Fruit fly (Drosophila melanogaster) whole organism, embryonic: ENCODE measurements around the gene CG10477.

Experiments used
- CG10431 ChIP-seq: fragments of 200-800 bp; sonication (Bioruptor generic); optimal IDR thresholded peaks from 3 replicates; lab custom pipeline; 2018; ENCODE audit warnings: missing biosample characterization, mild to moderate bottlenecking, missing genetic modification characterization
- CG10462 ChIP-seq: fragments of 200-800 bp; sonication (Bioruptor generic); optimal IDR thresholded peaks from 2 replicates; lab custom pipeline; 2016; ENCODE audit warnings: missing biosample characterization, missing genetic modification characterization
- CG11247 ChIP-seq: fragments of 200-800 bp; sonication (Bioruptor generic); IDR thresholded peaks from 2 replicates; pipeline ENCODE4 v1.3.6; 2022; ENCODE audit warnings: missing biosample characterization, missing genetic modification characterization
- CG11398 ChIP-seq: fragments of 200-800 bp; sonication (Bioruptor generic); optimal IDR thresholded peaks from 2 replicates; lab custom pipeline; 2016; ENCODE audit warnings: missing biosample characterization, missing genetic modification characterization
- CG12391 ChIP-seq: fragments of 200-800 bp; sonication (Bioruptor generic); optimal IDR thresholded peaks from 3 replicates; lab custom pipeline; 2018; ENCODE audit warnings: missing biosample characterization, mild to moderate bottlenecking, missing genetic modification characterization, moderate library complexity
- CG17361 ChIP-seq: fragments of 200-800 bp; sonication (Bioruptor generic); IDR thresholded peaks from 3 replicates; pipeline ENCODE4 v1.3.6; 2022; ENCODE audit warnings: missing biosample characterization, missing genetic modification characterization
- CG18764 ChIP-seq: fragments of 200-800 bp; sonication (Bioruptor generic); optimal IDR thresholded peaks from 3 replicates; lab custom pipeline; 2016; ENCODE audit warnings: missing biosample characterization, missing genetic modification characterization
- CG2129 ChIP-seq: fragments of 200-800 bp; sonication (Bioruptor generic); IDR thresholded peaks from 2 replicates; pipeline ENCODE4 v1.3.6; 2022; ENCODE audit warnings: missing biosample characterization, missing genetic modification characterization; ENCODE audit not compliant: partially characterized antibody
- CG2678 ChIP-seq: fragments of 200-800 bp; sonication (Bioruptor generic); optimal IDR thresholded peaks from 3 replicates; lab custom pipeline; 2019; ENCODE audit warnings: missing biosample characterization, mild to moderate bottlenecking, missing genetic modification characterization, moderate library complexity
- CG3995 ChIP-seq: fragments of 200-800 bp; sonication (Bioruptor generic); optimal IDR thresholded peaks from 3 replicates; lab custom pipeline; 2016; ENCODE audit warnings: missing biosample characterization, missing genetic modification characterization
- CG42726 ChIP-seq: fragments of 200-800 bp; sonication (Bioruptor generic); IDR thresholded peaks from 2 replicates; pipeline ENCODE4 v1.3.6; 2022; ENCODE audit warnings: missing biosample characterization, missing genetic modification characterization; ENCODE audit not compliant: partially characterized antibody
- CG43689 ChIP-seq: fragments of 200-800 bp; sonication (Bioruptor generic); IDR thresholded peaks from 2 replicates; pipeline ENCODE4 v1.3.6; 2022; ENCODE audit warnings: missing biosample characterization, missing genetic modification characterization
- CG4820 ChIP-seq: fragments of 200-800 bp; sonication (Bioruptor generic); optimal IDR thresholded peaks from 3 replicates; lab custom pipeline; 2016; ENCODE audit warnings: missing biosample characterization, missing genetic modification characterization
- CG6791 ChIP-seq: fragments of 200-800 bp; sonication (Bioruptor generic); IDR thresholded peaks from 3 replicates; pipeline ENCODE4 v1.3.6; 2022; ENCODE audit warnings: missing biosample characterization, missing genetic modification characterization; ENCODE audit not compliant: partially characterized antibody
- CG7963 ChIP-seq: fragments of 200-800 bp; sonication (Bioruptor generic); IDR thresholded peaks from 3 replicates; pipeline ENCODE4 v1.3.6; 2022; ENCODE audit warnings: missing biosample characterization, missing genetic modification characterization; ENCODE audit not compliant: partially characterized antibody
- CG9609 ChIP-seq: fragments of 200-800 bp; sonication (Bioruptor generic); optimal IDR thresholded peaks from 3 replicates; lab custom pipeline; 2016; ENCODE audit warnings: missing biosample characterization, missing genetic modification characterization
- CG9797 ChIP-seq: fragments of 200-800 bp; sonication (Bioruptor generic); optimal IDR thresholded peaks from 3 replicates; lab custom pipeline; 2018; ENCODE audit warnings: missing biosample characterization, mild to moderate bottlenecking, missing genetic modification characterization
- CG9932 ChIP-seq: fragments of 200-800 bp; sonication (Bioruptor generic); IDR thresholded peaks from 2 replicates; pipeline ENCODE4 v1.3.6; 2022; ENCODE audit warnings: missing biosample characterization, missing genetic modification characterization
- Camta ChIP-seq: fragments of 200-800 bp; sonication (Bioruptor generic); optimal IDR thresholded peaks from 2 replicates; lab custom pipeline; 2016; ENCODE audit warnings: missing biosample characterization, missing genetic modification characterization
- Chrac-16 ChIP-seq: fragments of 200-800 bp; sonication (Bioruptor generic); optimal IDR thresholded peaks from 3 replicates; lab custom pipeline; 2016; ENCODE audit warnings: missing biosample characterization, missing genetic modification characterization
- CoRest ChIP-seq: fragments of 200-800 bp; sonication (Bioruptor generic); optimal IDR thresholded peaks from 3 replicates; lab custom pipeline; 2018; ENCODE audit warnings: missing biosample characterization, mild to moderate bottlenecking, missing genetic modification characterization, moderate library complexity
- D19B ChIP-seq: fragments of 200-800 bp; sonication (Bioruptor generic); optimal IDR thresholded peaks from 2 replicates; lab custom pipeline; 2017; ENCODE audit warnings: missing biosample characterization, mild to moderate bottlenecking, missing genetic modification characterization
- Dad ChIP-seq: fragments of 200-800 bp; sonication (Bioruptor generic); optimal IDR thresholded peaks from 3 replicates; lab custom pipeline; 2016; ENCODE audit warnings: missing biosample characterization, missing genetic modification characterization
- Dfd ChIP-seq, 2 experiments: fragments of >200 bp; optimal IDR thresholded peaks; 2 replicates each; lab custom pipeline; 2017; ENCODE audit warnings: missing biosample characterization in 2 of 2, missing genetic modification characterization in 2 of 2
- Ets65A ChIP-seq: fragments of 200-800 bp; sonication (Bioruptor generic); peaks from one replicate; lab custom pipeline; 2016; ENCODE audit warnings: missing biosample characterization, missing genetic modification characterization
- H2.0 ChIP-seq: fragments of 200-800 bp; sonication (Bioruptor generic); IDR thresholded peaks from 2 replicates; pipeline ENCODE4 v1.3.6; 2022; ENCODE audit warnings: missing biosample characterization, missing genetic modification characterization
- Poxn ChIP-seq: fragments of 200-800 bp; sonication (Bioruptor generic); IDR thresholded peaks from 2 replicates; pipeline ENCODE4 v1.3.6; 2022; ENCODE audit warnings: missing biosample characterization, missing genetic modification characterization
- Side ChIP-seq: fragments of 200-800 bp; sonication (Bioruptor generic); optimal IDR thresholded peaks from 2 replicates; lab custom pipeline; 2016; ENCODE audit warnings: missing biosample characterization, missing genetic modification characterization
- Sox102F ChIP-seq: fragments of 200-800 bp; sonication (Bioruptor generic); optimal IDR thresholded peaks from 2 replicates; lab custom pipeline; 2018; ENCODE audit warnings: missing biosample characterization, mild to moderate bottlenecking, missing genetic modification characterization, moderate library complexity
- Ssrp ChIP-seq: fragments of 200-800 bp; sonication (Bioruptor generic); optimal IDR thresholded peaks from 2 replicates; lab custom pipeline; 2018; ENCODE audit warnings: missing biosample characterization, mild to moderate bottlenecking, missing genetic modification characterization, moderate library complexity
- Tbp ChIP-seq: fragments of >200 bp; optimal IDR thresholded peaks from 2 replicates; lab custom pipeline; 2018; ENCODE audit warnings: missing biosample characterization, missing genetic modification characterization
- aop ChIP-seq: fragments of 200-800 bp; sonication (Bioruptor generic); IDR thresholded peaks from 2 replicates; pipeline ENCODE4 v1.3.6; 2022; ENCODE audit warnings: missing biosample characterization, missing genetic modification characterization
- ash1 ChIP-seq: fragments of 200-800 bp; sonication (Bioruptor generic); optimal IDR thresholded peaks from 2 replicates; lab custom pipeline; 2018; ENCODE audit warnings: missing biosample characterization, mild to moderate bottlenecking, missing genetic modification characterization
- ato ChIP-seq: fragments of 200-800 bp; sonication (Bioruptor generic); IDR thresholded peaks from 2 replicates; pipeline ENCODE4 v1.3.6; 2022; ENCODE audit warnings: missing biosample characterization, missing genetic modification characterization; ENCODE audit not compliant: partially characterized antibody
- bab2 ChIP-seq: fragments of 200-800 bp; sonication (Bioruptor generic); optimal IDR thresholded peaks from 2 replicates; lab custom pipeline; 2016; ENCODE audit warnings: missing biosample characterization, missing genetic modification characterization
- bowl ChIP-seq: fragments of 200-800 bp; sonication (Bioruptor generic); IDR thresholded peaks from 2 replicates; pipeline ENCODE4 v1.3.6; 2022; ENCODE audit warnings: missing biosample characterization, missing genetic modification characterization
- btn ChIP-seq: fragments of 200-800 bp; sonication (Bioruptor generic); optimal IDR thresholded peaks from 2 replicates; lab custom pipeline; 2016; ENCODE audit warnings: missing biosample characterization, missing genetic modification characterization
- chinmo ChIP-seq: fragments of 200-800 bp; sonication (Bioruptor generic); IDR thresholded peaks from 4 replicates; pipeline ENCODE4 v1.3.6; 2022; ENCODE audit warnings: missing biosample characterization, missing genetic modification characterization; ENCODE audit not compliant: partially characterized antibody
- danr ChIP-seq: fragments of 200-800 bp; sonication (Bioruptor generic); IDR thresholded peaks from 2 replicates; pipeline ENCODE4 v1.3.6; 2022; ENCODE audit warnings: missing biosample characterization, missing genetic modification characterization
- ewg ChIP-seq: fragments of 200-800 bp; sonication (Bioruptor generic); optimal IDR thresholded peaks from 3 replicates; lab custom pipeline; 2017; ENCODE audit warnings: mild to moderate bottlenecking, missing biosample characterization, missing genetic modification reagents, missing genetic modification characterization
- fu2 ChIP-seq: fragments of 200-800 bp; sonication (Bioruptor generic); optimal IDR thresholded peaks from 2 replicates; lab custom pipeline; 2016; ENCODE audit warnings: missing biosample characterization, missing genetic modification characterization
- lilli ChIP-seq: fragments of 200-800 bp; sonication (Bioruptor generic); optimal IDR thresholded peaks from 3 replicates; lab custom pipeline; 2016; ENCODE audit warnings: missing biosample characterization, missing genetic modification characterization
- nerfin-1 ChIP-seq: fragments of 200-800 bp; sonication (Bioruptor generic); optimal IDR thresholded peaks from 3 replicates; lab custom pipeline; 2019; ENCODE audit warnings: missing biosample characterization, mild to moderate bottlenecking, missing genetic modification characterization, moderate library complexity
- odd ChIP-seq: fragments of 200-800 bp; sonication (Bioruptor generic); optimal IDR thresholded peaks from 2 replicates; lab custom pipeline; 2017; ENCODE audit warnings: missing biosample characterization, mild to moderate bottlenecking, missing genetic modification characterization
- psq ChIP-seq: fragments of 200-800 bp; sonication (Bioruptor generic); optimal IDR thresholded peaks from 2 replicates; lab custom pipeline; 2017; ENCODE audit warnings: missing biosample characterization, missing genetic modification characterization
- sc ChIP-seq, 3 experiments: fragments of >200 bp in 2 of 3; fragments of 200-800 bp in 1 of 3; sonication (Bioruptor generic) in 1 of 3; optimal IDR thresholded peaks; 2 replicates in 2 of 3; 3 replicates in 1 of 3; lab custom pipeline; 2017; ENCODE audit warnings: mild to moderate bottlenecking in 1 of 3, missing biosample characterization in 1 of 3, missing genetic modification characterization in 1 of 3, missing genetic modification reagents in 1 of 3
- tna ChIP-seq: fragments of 200-800 bp; sonication (Bioruptor generic); IDR thresholded peaks from 2 replicates; pipeline ENCODE4 v1.3.6; 2022; ENCODE audit warnings: missing biosample characterization, missing genetic modification characterization; ENCODE audit not compliant: partially characterized antibody
- tup ChIP-seq: fragments of 200-800 bp; sonication (Bioruptor generic); optimal IDR thresholded peaks from 2 replicates; lab custom pipeline; 2016; ENCODE audit warnings: missing biosample characterization, mild to moderate bottlenecking, missing genetic modification characterization, moderate library complexity
- zen ChIP-seq: fragments of 200-800 bp; sonication (Bioruptor generic); optimal IDR thresholded peaks from 3 replicates; lab custom pipeline; 2018; ENCODE audit warnings: missing biosample characterization, mild to moderate bottlenecking, missing genetic modification characterization, moderate library complexity
- zen2 ChIP-seq: fragments of 200-800 bp; sonication (Bioruptor generic); IDR thresholded peaks from 3 replicates; pipeline ENCODE4 v1.3.6; 2022; ENCODE audit warnings: missing biosample characterization, missing genetic modification characterization; ENCODE audit not compliant: partially characterized antibody

The CG10477 gene

DNA sequence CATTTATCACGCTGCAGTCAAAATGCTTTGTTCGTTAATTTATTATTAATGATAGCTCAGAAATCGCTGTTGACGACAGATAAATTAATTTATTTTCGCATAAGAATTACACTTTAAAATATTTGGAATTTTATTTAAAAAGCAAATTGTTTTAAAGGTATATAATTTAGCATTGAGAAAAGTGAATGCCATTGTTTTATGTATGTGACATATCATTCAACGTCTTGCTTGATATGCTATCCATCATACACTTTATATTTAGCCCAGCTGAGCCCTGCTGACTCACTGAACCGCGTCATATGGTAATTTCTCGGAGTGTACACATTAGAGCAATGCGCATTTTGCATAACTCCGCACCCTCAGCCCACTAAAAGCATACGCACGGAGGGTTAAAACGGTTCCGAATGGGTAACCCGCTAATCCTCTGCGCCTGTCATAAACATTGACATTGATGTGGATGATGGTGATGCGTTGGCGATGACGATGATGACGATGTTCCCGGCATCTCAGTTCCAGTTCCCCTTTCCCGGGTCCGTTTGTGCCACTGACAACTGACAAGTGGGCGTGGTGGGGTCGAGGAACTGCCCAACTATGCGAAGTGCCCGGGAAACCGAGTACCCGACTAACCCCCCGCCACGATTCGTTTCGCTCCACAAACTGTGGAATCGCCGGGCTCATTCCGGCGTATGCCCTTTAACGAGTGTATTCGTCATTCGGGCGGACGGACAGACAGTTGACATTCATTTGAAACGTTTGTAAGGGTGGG, 44.8 kb downstream of the CG10477 start (continued):
- TF ChIP-seq bowl (GFP tag; lab: Robert Waterston, UW): no peak
- no peak for TF ChIP-seq Tbp (GFP tag; lab: Kevin White, UChicago)
- no peak for TF ChIP-seq lilli (GFP tag; lab: Kevin White, UChicago)
- no peak for TF ChIP-seq Poxn (GFP tag; lab: Robert Waterston, UW)
- TF ChIP-seq ash1: no peak
- no peak for TF ChIP-seq CG3995 (GFP tag; lab: Kevin White, UChicago)
- no peak for TF ChIP-seq CG18764 (GFP tag; lab: Kevin White, UChicago)
- TF ChIP-seq CG43689: no peak
- no peak for TF ChIP-seq Dad (GFP tag; lab: Kevin White, UChicago)
- no peak for TF ChIP-seq CG10462 (GFP tag; lab: Kevin White, UChicago)
- no peak for TF ChIP-seq Dfd (GFP tag; optimal IDR thresholded peaks at IDR 0.05; lab: Kevin White, UChicago)
- no peak for TF ChIP-seq CoRest (tag; lab: Kevin White, UChicago)
- no peak for TF ChIP-seq Chrac-16
- TF ChIP-seq ato (GFP tag; lab: Robert Waterston, UW): no peak
- no peak for TF ChIP-seq ewg (GFP tag; lab: Kevin White, UChicago)
- no peak for TF ChIP-seq aop
- TF ChIP-seq btn: no peak
- no peak for TF ChIP-seq CG11247
- TF ChIP-seq CG4820 (GFP tag; lab: Kevin White, UChicago): no peak
- TF ChIP-seq CG2678 (tag; lab: Kevin White, UChicago): no peak
- TF ChIP-seq CG42726 (GFP tag; lab: Robert Waterston, UW): no peak
- no peak for TF ChIP-seq zen2 (GFP tag; lab: Robert Waterston, UW)
- TF ChIP-seq chinmo: no peak
- TF ChIP-seq fu2 (GFP tag; lab: Kevin White, UChicago): no peak
- no peak for TF ChIP-seq tna (GFP tag; lab: Robert Waterston, UW)
- TF ChIP-seq tup (GFP tag; lab: Kevin White, UChicago): no peak
- TF ChIP-seq CG10431 (GFP tag; lab: Kevin White, UChicago): no peak
- no peak for TF ChIP-seq CG11398 (GFP tag; lab: Kevin White, UChicago)
- TF ChIP-seq H2.0 (GFP tag; lab: Robert Waterston, UW): no peak
- TF ChIP-seq odd (GFP tag; lab: Kevin White, UChicago): no peak
- no peak for TF ChIP-seq CG2129 (GFP tag; lab: Robert Waterston, UW)
- no peak for TF ChIP-seq Side (GFP tag; lab: Kevin White, UChicago)
- no peak for TF ChIP-seq Sox102F (GFP tag; lab: Kevin White, UChicago)
- TF ChIP-seq psq (GFP tag; lab: Kevin White, UChicago): no peak
- no peak for TF ChIP-seq zen (tag; lab: Kevin White, UChicago)
- no peak for TF ChIP-seq CG9932 (GFP tag; lab: Robert Waterston, UW)
- peak; percentile 11 for TF ChIP-seq Ssrp (tag; lab: Kevin White, UChicago)
- TF ChIP-seq CG17361 (GFP tag; lab: Robert Waterston, UW): no peak
- TF ChIP-seq CG6791 (GFP tag; lab: Robert Waterston, UW): no peak
- no peak for TF ChIP-seq CG7963
- TF ChIP-seq Ets65A: no peak
- peak; percentile 10 for TF ChIP-seq CG12391
- no peak for TF ChIP-seq sc (optimal IDR thresholded peaks at IDR 0.05; lab: Kevin White, UChicago)
- no peak for TF ChIP-seq sc (GFP tag; optimal IDR thresholded peaks at IDR 0.05; lab: Kevin White, UChicago)
- TF ChIP-seq CG9797 (GFP tag; lab: Kevin White, UChicago): no peak
- peak; percentile 55 for TF ChIP-seq nerfin-1 (tag; lab: Kevin White, UChicago)
- TF ChIP-seq D19B (GFP tag; lab: Kevin White, UChicago): no peak
- TF ChIP-seq bab2 (GFP tag; lab: Kevin White, UChicago): no peak
- no peak for TF ChIP-seq danr (GFP tag; lab: Robert Waterston, UW)
- no peak for TF ChIP-seq CG9609
- TF ChIP-seq Camta: no peak
